Worm (Caenorhabditis elegans): ENCODE measurements around the gene atp-2.

- TF ChIP-seq nhr-237 (tag; optimal IDR thresholded peaks at IDR 0.05): no peak
- TF ChIP-seq R02D3.7 (tag; optimal IDR thresholded peaks at IDR 0.05): no peak
Measured at ce11 chrIII:5180588-5180987, 47.6 kb upstream of the atp-2 start.
